Fruit fly (Drosophila melanogaster): ENCODE results near the gene RpS8.

DNA sequence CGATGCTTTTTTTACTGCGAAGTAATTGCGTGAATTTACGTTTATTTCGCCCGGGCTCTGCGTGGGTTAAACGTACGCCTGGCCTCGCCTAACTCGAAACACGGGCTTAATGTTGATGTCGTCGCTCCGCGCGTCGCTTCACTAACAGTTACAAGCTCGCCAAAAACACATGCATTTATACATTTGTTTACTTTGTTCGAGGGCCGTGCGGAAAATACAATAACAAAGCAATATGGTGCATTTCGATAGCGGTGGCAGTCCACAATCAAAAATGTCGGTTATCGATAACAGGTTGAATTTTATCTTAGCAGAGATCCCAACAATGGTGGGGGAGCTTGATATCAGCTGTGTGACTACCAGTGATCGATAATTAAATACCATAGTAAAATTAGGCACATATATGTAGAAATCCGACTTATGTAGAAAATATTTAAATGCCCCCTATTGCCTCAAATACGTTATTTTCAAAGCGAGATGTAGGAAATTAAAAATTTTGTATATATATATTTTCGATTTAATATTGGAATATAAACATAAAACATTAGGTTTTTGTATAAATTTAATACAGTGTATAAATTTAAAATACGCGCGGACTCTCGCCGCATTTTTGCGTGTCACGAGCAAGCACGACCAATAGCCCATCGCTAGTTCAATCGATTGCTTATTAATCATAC, 7.4 kb downstream of the RpS8 start, which contains the start of gene Zip99C:
- no peak for TF ChIP-seq Dll (optimal IDR thresholded peaks at IDR 0.05)
- TF ChIP-seq psq (optimal IDR thresholded peaks at IDR 0.05): no peak
- no peak for TF ChIP-seq usp (GFP tag; optimal IDR thresholded peaks at IDR 0.05)
- TF ChIP-seq CG8478 (optimal IDR thresholded peaks at IDR 0.05): no peak
- no peak for TF ChIP-seq pan (optimal IDR thresholded peaks at IDR 0.05)
- no peak for TF ChIP-seq EcR (GFP tag; optimal IDR thresholded peaks at IDR 0.05)

Data from whole organism.